Worm (Caenorhabditis elegans) whole organism, L4 larva: Measurements from ENCODE around the gene E02H4.2.
A peak's percentile ranks its signal among the peaks of the same experiment; 100 is the strongest.

Source experiments
- D1046.2 ChIP-seq: fragments of 200-800 bp; sonication (Bioruptor generic); IDR thresholded peaks from 2 replicates; pipeline ENCODE4 v1.3.6; 2022; ENCODE audit warnings: missing genetic modification characterization, missing compliant biosample characterization
- F26F4.8 ChIP-seq: fragments of 200-800 bp; sonication (Bioruptor generic); conservative IDR thresholded peaks from 2 replicates; pipeline ENCODE4 v1.3.6; 2022; ENCODE audit warnings: missing genetic modification characterization, missing compliant biosample characterization
- F49E8.2 ChIP-seq: sonication (generic microtip); optimal IDR thresholded peaks from 2 replicates; lab custom pipeline; 2016; ENCODE audit warnings: missing compliant biosample characterization, mild to moderate bottlenecking, missing genetic modification characterization, borderline replicate concordance
- R02D3.7 ChIP-seq: fragments of 150-350 bp; sonication (generic microtip); optimal IDR thresholded peaks from 3 replicates; lab custom pipeline; 2014; ENCODE audit warnings: missing biosample characterization, missing genetic modification characterization
- Y48G9A.11 ChIP-seq: fragments of 200-800 bp; sonication (Bioruptor generic); IDR thresholded peaks from 2 replicates; pipeline ENCODE4 v1.3.6; 2022; ENCODE audit warnings: missing genetic modification reagents, missing genetic modification characterization, missing compliant biosample characterization
- ZK337.2 ChIP-seq: fragments of 200-800 bp; sonication (Bioruptor generic); IDR thresholded peaks from 2 replicates; pipeline ENCODE4 v1.3.6; 2022; ENCODE audit warnings: missing genetic modification reagents, missing genetic modification characterization, missing compliant biosample characterization
- aha-1 ChIP-seq: fragments of 150-350 bp; peaks from one replicate; lab custom pipeline; 2014; ENCODE audit warnings: missing biosample characterization, missing genetic modification characterization
- ceh-32 ChIP-seq: sonication (generic microtip); optimal IDR thresholded peaks from 2 replicates; lab custom pipeline; 2016; ENCODE audit warnings: mild to moderate bottlenecking, missing genetic modification characterization, missing compliant biosample characterization; ENCODE audit not compliant: poor library complexity
- ceh-62 ChIP-seq: sonication (generic microtip); optimal IDR thresholded peaks from 2 replicates; lab custom pipeline; 2017; ENCODE audit warnings: missing biosample characterization, missing genetic modification characterization
- ces-1 ChIP-seq: fragments of 150-350 bp; sonication (generic microtip); optimal IDR thresholded peaks from 4 replicates; lab custom pipeline; 2014; ENCODE audit warnings: missing biosample characterization, missing genetic modification reagents, missing genetic modification characterization
- cey-2 ChIP-seq: sonication (generic microtip); optimal IDR thresholded peaks from 3 replicates; lab custom pipeline; 2017; ENCODE audit warnings: missing genetic modification characterization, mild to moderate bottlenecking, missing compliant biosample characterization, antibody characterized with exemption, borderline replicate concordance; ENCODE audit not compliant: insufficient read depth
- ctbp-1 ChIP-seq: fragments of 200-800 bp; sonication (Bioruptor generic); IDR thresholded peaks from 2 replicates; pipeline ENCODE4 v1.3.6; 2022; ENCODE audit warnings: missing genetic modification reagents, missing genetic modification characterization, missing compliant biosample characterization
- daf-12 ChIP-seq: fragments of 150-350 bp; optimal IDR thresholded peaks from 2 replicates; lab custom pipeline; 2014; ENCODE audit warnings: missing biosample characterization, missing genetic modification reagents, missing genetic modification characterization
- daf-16 ChIP-seq, 3 experiments: sonication (generic microtip); optimal IDR thresholded peaks; 2 replicates each; lab custom pipeline; 2016 to 2017; ENCODE audit warnings: missing genetic modification characterization in 3 of 3, missing genetic modification reagents in 3 of 3, mild to moderate bottlenecking in 2 of 3, missing compliant biosample characterization in 2 of 3, missing biosample characterization in 1 of 3, moderate library complexity in 1 of 3
- daf-8 ChIP-seq: fragments of 200-800 bp; sonication (Bioruptor generic); IDR thresholded peaks from 2 replicates; pipeline ENCODE4 v1.3.6; 2022; ENCODE audit warnings: missing genetic modification characterization, missing compliant biosample characterization
- dmd-6 ChIP-seq: fragments of 200-800 bp; sonication (Bioruptor generic); IDR thresholded peaks from 2 replicates; pipeline ENCODE4 v1.3.6; 2022; ENCODE audit warnings: missing genetic modification reagents, missing genetic modification characterization, missing compliant biosample characterization
- dmd-8 ChIP-seq: fragments of 200-800 bp; sonication (Bioruptor generic); IDR thresholded peaks from 2 replicates; pipeline ENCODE4 v1.3.6; 2022; ENCODE audit warnings: missing genetic modification characterization, missing compliant biosample characterization
- dmd-9 ChIP-seq: fragments of 200-800 bp; sonication (Bioruptor generic); IDR thresholded peaks from 2 replicates; pipeline ENCODE4 v1.3.6; 2022; ENCODE audit warnings: missing genetic modification reagents, missing genetic modification characterization, missing compliant biosample characterization
- dpl-1 ChIP-seq: fragments of 150-350 bp; optimal IDR thresholded peaks from 2 replicates; lab custom pipeline; 2014; ENCODE audit warnings: missing biosample characterization, missing genetic modification reagents, missing genetic modification characterization
- egl-27 ChIP-seq: sonication (generic microtip); optimal IDR thresholded peaks from 3 replicates; lab custom pipeline; 2017; ENCODE audit warnings: missing biosample characterization, missing genetic modification reagents, missing genetic modification characterization
- fos-1 ChIP-seq: fragments of 150-350 bp; optimal IDR thresholded peaks from 2 replicates; lab custom pipeline; 2014; ENCODE audit warnings: missing biosample characterization, missing genetic modification characterization
- hif-1 ChIP-seq, 2 experiments: sonication (generic microtip); optimal IDR thresholded peaks; 2 replicates each; lab custom pipeline; 2016 to 2017; ENCODE audit warnings: missing compliant biosample characterization in 2 of 2, missing genetic modification characterization in 2 of 2, missing genetic modification reagents in 2 of 2, missing genotype in 2 of 2, mild to moderate bottlenecking in 1 of 2
- hlh-11 ChIP-seq: fragments of 200-800 bp; sonication (Bioruptor generic); optimal IDR thresholded peaks from 2 replicates; lab custom pipeline; 2018; ENCODE audit warnings: mild to moderate bottlenecking, missing genetic modification characterization, missing compliant biosample characterization
- hlh-30 ChIP-seq: sonication (generic microtip); optimal IDR thresholded peaks from 2 replicates; lab custom pipeline; 2017; ENCODE audit warnings: antibody characterized with exemption, mild to moderate bottlenecking, missing genetic modification characterization, missing compliant biosample characterization; ENCODE audit not compliant: insufficient read depth
- hmg-1.1 ChIP-seq: fragments of 200-800 bp; sonication (Bioruptor generic); IDR thresholded peaks from 2 replicates; pipeline ENCODE4 v1.3.6; 2022; ENCODE audit warnings: missing genetic modification reagents, missing genetic modification characterization, missing compliant biosample characterization
- nhr-10 ChIP-seq: fragments of 150-350 bp; optimal IDR thresholded peaks from 2 replicates; lab custom pipeline; 2014; ENCODE audit warnings: missing biosample characterization, missing genetic modification characterization
- nhr-11 ChIP-seq: fragments of 150-350 bp; optimal IDR thresholded peaks from 2 replicates; lab custom pipeline; 2014; ENCODE audit warnings: missing biosample characterization, missing genetic modification characterization
- rbr-2 ChIP-seq: sonication (generic microtip); optimal IDR thresholded peaks from 2 replicates; lab custom pipeline; 2016; ENCODE audit warnings: missing genotype, missing genetic modification characterization, missing compliant biosample characterization
- saeg-2 ChIP-seq: fragments of 200-800 bp; sonication (Bioruptor generic); IDR thresholded peaks from 2 replicates; pipeline ENCODE4 v1.3.6; 2022; ENCODE audit warnings: missing genetic modification reagents, missing genetic modification characterization, missing compliant biosample characterization
- set-16 ChIP-seq: fragments of 200-800 bp; sonication (Bioruptor generic); IDR thresholded peaks from 2 replicates; pipeline ENCODE4 v1.3.6; 2022; ENCODE audit warnings: missing genetic modification reagents, missing genetic modification characterization, missing compliant biosample characterization
- tag-97 ChIP-seq: fragments of 200-800 bp; sonication (Bioruptor generic); IDR thresholded peaks from 2 replicates; pipeline ENCODE4 v1.3.6; 2022; ENCODE audit warnings: missing genetic modification characterization, missing compliant biosample characterization
- unc-130 ChIP-seq: sonication (generic microtip); optimal IDR thresholded peaks from 2 replicates; lab custom pipeline; 2016; ENCODE audit warnings: missing genetic modification reagents, missing genetic modification characterization, missing compliant biosample characterization
- unc-62 ChIP-seq, 3 experiments: fragments of 150-350 bp in 1 of 3; sonication (generic microtip); optimal IDR thresholded peaks in 2 of 3; peaks in 1 of 3; 1 replicate in 1 of 3; 2 replicates in 2 of 3; lab custom pipeline; 2014 to 2017; ENCODE audit warnings: missing biosample characterization in 3 of 3, missing genetic modification characterization in 3 of 3, missing genetic modification reagents in 3 of 3, missing genotype in 1 of 3
- zag-1 ChIP-seq: fragments of 150-350 bp; optimal IDR thresholded peaks from 2 replicates; lab custom pipeline; 2014; ENCODE audit warnings: missing biosample characterization, missing genetic modification characterization
- zfp-3 ChIP-seq: fragments of 200-800 bp; sonication (Bioruptor generic); conservative IDR thresholded peaks from 2 replicates; pipeline ENCODE4 v1.3.6; 2022; ENCODE audit warnings: missing genetic modification reagents, missing genetic modification characterization, missing compliant biosample characterization
- zip-2 ChIP-seq: fragments of 150-350 bp; optimal IDR thresholded peaks from 2 replicates; lab custom pipeline; 2014; ENCODE audit warnings: missing biosample characterization, missing genetic modification characterization

E02H4.2 gene

ce11 chrX:14289993-14290392, 8.6 kb upstream of the E02H4.2 start:
- TF ChIP-seq set-16 (GFP tag; lab: Robert Waterston, UW) (peak; percentile 82), ZK337.2 (GFP tag; lab: Robert Waterston, UW) (no peak), aha-1 (peak; percentile 73)
- TF ChIP-seq, all 104 proteins: peak for 2

- no peak for TF ChIP-seq zfp-3 (GFP tag; lab: Robert Waterston, UW)
- TF ChIP-seq hif-1 (tag; optimal IDR thresholded peaks at IDR 0.05; lab: Kevin White, UChicago) = no peak
- no peak for TF ChIP-seq unc-130
- no peak for TF ChIP-seq daf-8
- TF ChIP-seq rbr-2 (tag; lab: Kevin White, UChicago) = no peak
- no peak for TF ChIP-seq F49E8.2 (tag; lab: Kevin White, UChicago)
- peak in 1 of 2 experiments; percentile 84 for TF ChIP-seq daf-16 (GFP tag; optimal IDR thresholded peaks at IDR 0.05; lab: Kevin White, UChicago)
- TF ChIP-seq daf-16 (tag; optimal IDR thresholded peaks at IDR 0.05; lab: Kevin White, UChicago) = no peak
- TF ChIP-seq dmd-9 = no peak
- no peak for TF ChIP-seq cey-2 (tag; lab: Kevin White, UChicago)
- TF ChIP-seq fos-1 (tag; lab: Kevin White, UChicago) = no peak
- TF ChIP-seq hlh-30 (tag; lab: Kevin White, UChicago) = peak; percentile 33
- TF ChIP-seq ceh-32 (tag; lab: Kevin White, UChicago) = no peak
- TF ChIP-seq D1046.2 (GFP tag; lab: Robert Waterston, UW) = no peak
- TF ChIP-seq F26F4.8 (GFP tag; lab: Robert Waterston, UW) = no peak
- TF ChIP-seq ZK337.2 (GFP tag; lab: Robert Waterston, UW) = 0 out of 2 replicates have a peak, but pooled peaks have one; percentile 2
- TF ChIP-seq ces-1 = no peak
- TF ChIP-seq saeg-2 (GFP tag; lab: Robert Waterston, UW) = no peak
- no peak for TF ChIP-seq egl-27 (tag; lab: Kevin White, UChicago)
- no peak for TF ChIP-seq daf-12
- peak; percentile 85 for TF ChIP-seq aha-1
- TF ChIP-seq Y48G9A.11 (GFP tag; lab: Robert Waterston, UW) = no peak
- TF ChIP-seq ceh-62 = no peak
- TF ChIP-seq hlh-11 (tag; lab: Kevin White, UChicago) = peak; percentile 53
- TF ChIP-seq zag-1 = no peak
- no peak for TF ChIP-seq dmd-8
- no peak for TF ChIP-seq tag-97
- peak; percentile 91 for TF ChIP-seq nhr-11 (tag; lab: Kevin White, UChicago)
- TF ChIP-seq dpl-1 (GFP tag; lab: Kevin White, UChicago) = no peak
- peak; percentile 25; the same call in 1 of the 2 replicates for TF ChIP-seq hmg-1.1
- no peak for TF ChIP-seq R02D3.7
- TF ChIP-seq nhr-10 (tag; lab: Kevin White, UChicago) = no peak
Measured at ce11 chrX:14287888-14288287, 6.5 kb upstream of the E02H4.2 start.

- TF ChIP-seq dmd-6 (no peak), fos-1 (tag; lab: Kevin White, UChicago) (no peak), zip-2 (tag; lab: Kevin White, UChicago) (no peak)
Measured at ce11 chrX:14267781-14268180, 13.6 kb downstream of the E02H4.2 start, which contains the start of gene del-1. Gene del-1 (plus strand): TSS chrX:14268081.

ce11 chrX:14267170-14267569, 14.3 kb downstream of the E02H4.2 start:
- TF ChIP-seq ctbp-1 (GFP tag; lab: Robert Waterston, UW) (no peak), unc-62 (GFP tag; optimal IDR thresholded peaks at IDR 0.05 in 1 of 2; lab: Kevin White, UChicago) (peak in 1 of 2 experiments; percentile 95), unc-62 (tag; optimal IDR thresholded peaks at IDR 0.05; lab: Kevin White, UChicago) (no peak)
